Worm (Caenorhabditis elegans): Measurements from ENCODE around the gene alp-1.
A peak's percentile ranks its signal among the peaks of the same experiment; 100 is the strongest.

The alp-1 gene

ce11 chrIV:8866092-8866491 is 13.8 kb downstream of the alp-1 start (continued):
- TF ChIP-seq lsy-2 (tag; optimal IDR thresholded peaks at IDR 0.05) (peak in 1 of 2 experiments; percentile 62), duxl-1 (tag; optimal IDR thresholded peaks at IDR 0.05; ENCODE audit: poor library complexity) (no peak), aly-2 (tag; optimal IDR thresholded peaks at IDR 0.05) (no peak), D1046.2 (GFP tag; IDR thresholded peaks at IDR 0.05) (no peak), skn-1 (tag; optimal IDR thresholded peaks at IDR 0.05) (no peak), nhr-28 (tag; optimal IDR thresholded peaks at IDR 0.05) (peak; percentile 90), mes-2 (tag; optimal IDR thresholded peaks at IDR 0.05; ENCODE audit: poor library complexity, severe bottlenecking) (peak; percentile 14), hmg-1.1 (GFP tag; IDR thresholded peaks at IDR 0.05) (peak; percentile 59; the same call in 1 of the 2 replicates), Y48G9A.11 (GFP tag; IDR thresholded peaks at IDR 0.05) (no peak), nhr-77 (tag; optimal IDR thresholded peaks at IDR 0.05) (peak; percentile 74), rbr-2 (tag; optimal IDR thresholded peaks at IDR 0.05) (peak; percentile 46), lir-3 (tag; optimal IDR thresholded peaks at IDR 0.05) (no peak), ceh-32 (tag; optimal IDR thresholded peaks at IDR 0.05; ENCODE audit: poor library complexity) (no peak), dmd-9 (GFP tag; IDR thresholded peaks at IDR 0.05) (no peak), madf-9 (GFP tag; conservative IDR thresholded peaks at IDR 0.05) (no peak), daf-19 (GFP tag; conservative IDR thresholded peaks at IDR 0.05) (no peak), fkh-10 (GFP tag; optimal IDR thresholded peaks at IDR 0.05) (no peak), F10B5.3 (tag; optimal IDR thresholded peaks at IDR 0.05) (no peak), lin-1 (GFP tag; IDR thresholded peaks at IDR 0.05) (peak; percentile 75), lin-13 (GFP tag; optimal IDR thresholded peaks at IDR 0.05) (peak; percentile 47), R02D3.7 (tag; optimal IDR thresholded peaks at IDR 0.05) (no peak), daf-8 (GFP tag; IDR thresholded peaks at IDR 0.05) (no peak), egl-27 (tag; optimal IDR thresholded peaks at IDR 0.05) (no peak), nhr-48 (tag; optimal IDR thresholded peaks at IDR 0.05) (peak; percentile 35), unc-62 (GFP tag; optimal IDR thresholded peaks at IDR 0.05 in 1 of 2) (peak in 1 of 2 experiments; percentile 96), unc-62 (tag; optimal IDR thresholded peaks at IDR 0.05) (no peak), spr-3 (GFP tag; optimal IDR thresholded peaks at IDR 0.05) (no peak), T20F7.1 (GFP tag; optimal IDR thresholded peaks at IDR 0.05) (peak; percentile 79), nhr-42 (GFP tag; IDR thresholded peaks at IDR 0.05) (no peak), zag-1 (tag; optimal IDR thresholded peaks at IDR 0.05) (no peak), hlh-30 (tag; optimal IDR thresholded peaks at IDR 0.05; ENCODE audit: insufficient read depth) (peak; percentile 79), mxl-2 (GFP tag; conservative IDR thresholded peaks at IDR 0.05) (no peak), nhr-11 (tag; optimal IDR thresholded peaks at IDR 0.05) (peak; percentile 81), ztf-11 (tag; optimal IDR thresholded peaks at IDR 0.05) (no peak), dpl-1 (GFP tag; optimal IDR thresholded peaks at IDR 0.05) (peak; percentile 64), snpc-1.2 (GFP tag; IDR thresholded peaks at IDR 0.05) (no peak), daf-16 (GFP tag; optimal IDR thresholded peaks at IDR 0.05) (peak in 1 of 2 experiments; percentile 92), daf-16 (tag; optimal IDR thresholded peaks at IDR 0.05) (peak; percentile 63), sdz-12 (GFP tag; optimal IDR thresholded peaks at IDR 0.05) (no peak), zip-2 (tag; optimal IDR thresholded peaks at IDR 0.05) (no peak), ceh-44 (GFP tag; IDR thresholded peaks at IDR 0.05) (no peak), aha-1 (tag) (peak; percentile 98), nhr-25 (tag; optimal IDR thresholded peaks at IDR 0.05; ENCODE audit: borderline replicate concordance, insufficient read depth) (peak; percentile 2), Y105C5A.15 (GFP tag; IDR thresholded peaks at IDR 0.05) (no peak), nhr-76 (tag; optimal IDR thresholded peaks at IDR 0.05) (no peak), daf-12 (tag; optimal IDR thresholded peaks at IDR 0.05) (no peak), F37D6.2 (tag; optimal IDR thresholded peaks at IDR 0.05) (no peak), nhr-41 (GFP tag; IDR thresholded peaks at IDR 0.05) (no peak), ZK546.5 (tag; optimal IDR thresholded peaks at IDR 0.05) (no peak), nhr-102 (tag; optimal IDR thresholded peaks at IDR 0.05) (peak; percentile 34), lin-29 (GFP tag; IDR thresholded peaks at IDR 0.05) (no peak), arid-1 (GFP tag; conservative IDR thresholded peaks at IDR 0.05) (no peak), nhr-111 (GFP tag; optimal IDR thresholded peaks at IDR 0.05) (no peak)

Data from whole organism, L4 larva.